Fruit fly (Drosophila melanogaster): ENCODE data around the gene Nplp4.

The Nplp4 gene

dm6 chr2L:2013057-2013456, 4.8 kb downstream of the Nplp4 start (continued):
- no peak for TF ChIP-seq Drgx (GFP tag; IDR thresholded peaks at IDR 0.05)
- no peak for TF ChIP-seq Dip2 (GFP tag; IDR thresholded peaks at IDR 0.05)
- peak; percentile 78 for TF ChIP-seq CG16813 (GFP tag; IDR thresholded peaks at IDR 0.05; ENCODE audit: partially characterized antibody)
- TF ChIP-seq CG14441 (GFP tag; IDR thresholded peaks at IDR 0.05) = no peak
- peak; percentile 26; the same call in 1 of the 2 replicates for TF ChIP-seq sna (GFP tag; IDR thresholded peaks at IDR 0.05; ENCODE audit: partially characterized antibody)
- TF ChIP-seq CG13775 (GFP tag; optimal IDR thresholded peaks at IDR 0.05) = no peak
- TF ChIP-seq scrt (GFP tag; optimal IDR thresholded peaks at IDR 0.05) = no peak
- no peak for TF ChIP-seq CG15514 (GFP tag; optimal IDR thresholded peaks at IDR 0.05)
- TF ChIP-seq vvl (GFP tag; IDR thresholded peaks at IDR 0.05) = peak; percentile 8; the same call in 1 of the 2 replicates
- TF ChIP-seq ro (GFP tag; IDR thresholded peaks at IDR 0.05) = no peak
- TF ChIP-seq CG1792 (GFP tag; optimal IDR thresholded peaks at IDR 0.05) = no peak
- TF ChIP-seq tup (GFP tag; optimal IDR thresholded peaks at IDR 0.05) = no peak
- TF ChIP-seq slbo (GFP tag; IDR thresholded peaks at IDR 0.05) = no peak
- 0 out of 3 replicates have a peak, but pooled peaks have one; percentile 35 for TF ChIP-seq zen2 (GFP tag; IDR thresholded peaks at IDR 0.05; ENCODE audit: partially characterized antibody)
- TF ChIP-seq HHEX (GFP tag; optimal IDR thresholded peaks at IDR 0.05) = no peak
- peak; percentile 70; the same call in 2 of the 3 replicates for TF ChIP-seq CG6791 (GFP tag; IDR thresholded peaks at IDR 0.05; ENCODE audit: partially characterized antibody)
- TF ChIP-seq Aef1 (GFP tag; IDR thresholded peaks at IDR 0.05) = no peak
- TF ChIP-seq Dp (GFP tag; optimal IDR thresholded peaks at IDR 0.05) = no peak
- no peak for TF ChIP-seq ttk (GFP tag; IDR thresholded peaks at IDR 0.05)
- TF ChIP-seq Dip3 (GFP tag; optimal IDR thresholded peaks at IDR 0.05) = no peak
- TF ChIP-seq CG17568 (GFP tag; optimal IDR thresholded peaks at IDR 0.05) = no peak
- no peak for TF ChIP-seq Ada2b (GFP tag; IDR thresholded peaks at IDR 0.05)
- peak; percentile 62 for TF ChIP-seq nerfin-2 (GFP tag; IDR thresholded peaks at IDR 0.05; ENCODE audit: partially characterized antibody)
- TF ChIP-seq pita (GFP tag; optimal IDR thresholded peaks at IDR 0.05) = no peak
- TF ChIP-seq tgo (GFP tag; IDR thresholded peaks at IDR 0.05) = no peak
- TF ChIP-seq Opbp (GFP tag; IDR thresholded peaks at IDR 0.05; ENCODE audit: partially characterized antibody) = peak; percentile 73; the same call in 2 of the 3 replicates
- no peak for TF ChIP-seq CG30020 (tag; optimal IDR thresholded peaks at IDR 0.05)
- no peak for TF ChIP-seq bab2 (GFP tag; optimal IDR thresholded peaks at IDR 0.05)
- TF ChIP-seq CG4360 (GFP tag; IDR thresholded peaks at IDR 0.05) = no peak
- no peak for TF ChIP-seq Fer1 (GFP tag; optimal IDR thresholded peaks at IDR 0.05)
- 0 out of 3 replicates have a peak, but pooled peaks have one; percentile 29 for TF ChIP-seq CG14860 (GFP tag; IDR thresholded peaks at IDR 0.05; ENCODE audit: partially characterized antibody)
- TF ChIP-seq CG2678 (tag; optimal IDR thresholded peaks at IDR 0.05) = no peak
- no peak for TF ChIP-seq cato (GFP tag; optimal IDR thresholded peaks at IDR 0.05; ENCODE audit: borderline replicate concordance)
- no peak for TF ChIP-seq trh (GFP tag; optimal IDR thresholded peaks at IDR 0.05)
- 0 out of 3 replicates have a peak, but pooled peaks have one; percentile 34 for TF ChIP-seq CG7963 (GFP tag; IDR thresholded peaks at IDR 0.05; ENCODE audit: partially characterized antibody)
- TF ChIP-seq CG1832 (GFP tag; optimal IDR thresholded peaks at IDR 0.05) = no peak
- 0 out of 3 replicates have a peak, but pooled peaks have one; percentile 32 for TF ChIP-seq ci (GFP tag; IDR thresholded peaks at IDR 0.05)
- TF ChIP-seq Scr (GFP tag; IDR thresholded peaks at IDR 0.05; ENCODE audit: partially characterized antibody) = peak; percentile 56
- TF ChIP-seq oc (tag; optimal IDR thresholded peaks at IDR 0.05) = no peak
- no peak for TF ChIP-seq sd (tag; optimal IDR thresholded peaks at IDR 0.05)
- no peak for TF ChIP-seq Oli (tag; optimal IDR thresholded peaks at IDR 0.05)
- no peak for TF ChIP-seq Hey (tag; optimal IDR thresholded peaks at IDR 0.05)
- no peak for TF ChIP-seq CG31224 (GFP tag; IDR thresholded peaks at IDR 0.05)
- no peak for TF ChIP-seq Ets97D (GFP tag; optimal IDR thresholded peaks at IDR 0.05)
- no peak for TF ChIP-seq CG18476 (GFP tag; optimal IDR thresholded peaks at IDR 0.05)
- no peak for TF ChIP-seq CG4617 (GFP tag; optimal IDR thresholded peaks at IDR 0.05; ENCODE audit: borderline replicate concordance)
- TF ChIP-seq D19B (GFP tag; optimal IDR thresholded peaks at IDR 0.05) = no peak
- peak; percentile 68; the same call in 1 of the 2 replicates for TF ChIP-seq bbx (GFP tag; IDR thresholded peaks at IDR 0.05; ENCODE audit: partially characterized antibody)
- TF ChIP-seq Hmx (GFP tag; optimal IDR thresholded peaks at IDR 0.05) = no peak

All from whole organism, embryonic.